Worm (Caenorhabditis elegans) whole organism, early embryonic: ENCODE results near the gene fbxc-23.
A peak's percentile ranks its signal among the peaks of the same experiment; 100 is the strongest.

Experiments
- B0310.2 ChIP-seq: sonication (generic microtip); optimal IDR thresholded peaks from 2 replicates; lab custom pipeline; 2016; ENCODE audit warnings: mild to moderate bottlenecking, missing genetic modification characterization, missing compliant biosample characterization
- F13C5.2 ChIP-seq: sonication (generic microtip); optimal IDR thresholded peaks from 2 replicates; lab custom pipeline; 2017; ENCODE audit warnings: mild to moderate bottlenecking, missing genetic modification characterization, inconsistent platforms, missing compliant biosample characterization
- ama-1 ChIP-seq: fragments of 150-350 bp; optimal IDR thresholded peaks from 2 replicates; lab custom pipeline; 2014
- ceh-36 ChIP-seq: sonication (generic microtip); optimal IDR thresholded peaks from 2 replicates; lab custom pipeline; 2016; ENCODE audit warnings: missing genetic modification characterization, inconsistent platforms, missing compliant biosample characterization
- ets-7 ChIP-seq: sonication (generic microtip); optimal IDR thresholded peaks from 2 replicates; lab custom pipeline; 2016; ENCODE audit warnings: missing genotype, missing genetic modification characterization, missing compliant biosample characterization
- flt-1 ChIP-seq: fragments of 200-800 bp; sonication (Bioruptor generic); IDR thresholded peaks from 2 replicates; pipeline ENCODE4 v1.3.6; 2022; ENCODE audit warnings: missing genetic modification characterization, missing compliant biosample characterization
- hmg-4 ChIP-seq: fragments of 200-800 bp; sonication (Bioruptor generic); optimal IDR thresholded peaks from 2 replicates; lab custom pipeline; 2018; ENCODE audit warnings: mild to moderate bottlenecking, missing genetic modification characterization, missing compliant biosample characterization
- hnd-1 ChIP-seq: sonication (generic microtip); optimal IDR thresholded peaks from 2 replicates; lab custom pipeline; 2016; ENCODE audit warnings: missing genetic modification characterization, missing compliant biosample characterization
- pes-1 ChIP-seq: fragments of 200-800 bp; sonication (Bioruptor generic); IDR thresholded peaks from 2 replicates; pipeline ENCODE4 v1.3.6; 2022; ENCODE audit warnings: missing genetic modification reagents, missing genetic modification characterization, missing compliant biosample characterization
- tbx-11 ChIP-seq: fragments of 200-800 bp; sonication (Bioruptor generic); IDR thresholded peaks from 2 replicates; pipeline ENCODE4 v1.3.6; 2022; ENCODE audit warnings: missing genetic modification characterization, missing compliant biosample characterization
- tbx-37 ChIP-seq: fragments of 200-800 bp; sonication (Bioruptor generic); conservative IDR thresholded peaks from 2 replicates; pipeline ENCODE4 v1.3.6; 2022; ENCODE audit warnings: missing genetic modification reagents, missing genetic modification characterization, missing compliant biosample characterization
- tra-4 ChIP-seq: sonication (generic microtip); optimal IDR thresholded peaks from 2 replicates; lab custom pipeline; 2017; ENCODE audit warnings: missing genetic modification characterization, missing compliant biosample characterization

ce11 chrII:13636596-13636995 lies 40.2 kb upstream of the fbxc-23 start:
- TF ChIP-seq hnd-1 (tag; lab: Kevin White, UChicago) (no peak), F13C5.2 (tag; lab: Kevin White, UChicago) (no peak), hmg-4 (GFP tag; lab: Kevin White, UChicago) (no peak), ama-1 (lab: Kevin White, UChicago) (no peak), tbx-37 (GFP tag; lab: Robert Waterston, UW) (no peak), flt-1 (no peak), tbx-11 (GFP tag; lab: Robert Waterston, UW) (no peak), tra-4 (tag; lab: Kevin White, UChicago) (no peak), ets-7 (tag; lab: Kevin White, UChicago) (no peak), B0310.2 (tag; lab: Kevin White, UChicago) (peak; percentile 10), ceh-36 (tag; lab: Kevin White, UChicago) (no peak), pes-1 (GFP tag; lab: Robert Waterston, UW) (no peak)
